Fruit fly (Drosophila melanogaster) whole organism, embryonic: ENCODE results near the gene Rh5.

ENCODE experiments used
- Asciz ChIP-seq: fragments of 200-800 bp; sonication (Bioruptor generic); optimal IDR thresholded peaks from 2 replicates; lab custom pipeline; 2017; ENCODE audit warnings: missing biosample characterization, mild to moderate bottlenecking, missing genetic modification characterization, missing genetic modification reagents
- CG10462 ChIP-seq: fragments of 200-800 bp; sonication (Bioruptor generic); optimal IDR thresholded peaks from 2 replicates; lab custom pipeline; 2016; ENCODE audit warnings: missing biosample characterization, missing genetic modification characterization
- CG10543 ChIP-seq: fragments of 200-800 bp; sonication (Bioruptor generic); optimal IDR thresholded peaks from 3 replicates; lab custom pipeline; 2017; ENCODE audit warnings: missing biosample characterization, mild to moderate bottlenecking, missing genetic modification characterization, moderate library complexity
- CG10979 ChIP-seq: fragments of 200-800 bp; sonication (Bioruptor generic); optimal IDR thresholded peaks from 2 replicates; lab custom pipeline; 2018; ENCODE audit warnings: missing biosample characterization, mild to moderate bottlenecking, missing genetic modification characterization, moderate library complexity
- CG11504 ChIP-seq: fragments of 200-800 bp; sonication (Bioruptor generic); optimal IDR thresholded peaks from 3 replicates; lab custom pipeline; 2019; ENCODE audit warnings: missing biosample characterization, mild to moderate bottlenecking, missing genetic modification characterization, moderate library complexity
- CG14710 ChIP-seq: fragments of 200-800 bp; sonication (Bioruptor generic); optimal IDR thresholded peaks from 3 replicates; lab custom pipeline; 2019; ENCODE audit warnings: missing biosample characterization, mild to moderate bottlenecking, missing genetic modification characterization, moderate library complexity
- CG16779 ChIP-seq: fragments of 200-800 bp; sonication (Bioruptor generic); IDR thresholded peaks from 2 replicates; pipeline ENCODE4 v1.3.6; 2022; ENCODE audit warnings: missing biosample characterization, missing genetic modification characterization
- CG16815 ChIP-seq: fragments of 200-800 bp; sonication (Bioruptor generic); optimal IDR thresholded peaks from 3 replicates; lab custom pipeline; 2017; ENCODE audit warnings: missing biosample characterization, mild to moderate bottlenecking, missing genetic modification characterization
- CG2202 ChIP-seq: fragments of 200-800 bp; sonication (Bioruptor generic); optimal IDR thresholded peaks from 2 replicates; lab custom pipeline; 2018; ENCODE audit warnings: missing biosample characterization, mild to moderate bottlenecking, missing genetic modification characterization
- CG2678 ChIP-seq: fragments of 200-800 bp; sonication (Bioruptor generic); optimal IDR thresholded peaks from 3 replicates; lab custom pipeline; 2019; ENCODE audit warnings: missing biosample characterization, mild to moderate bottlenecking, missing genetic modification characterization, moderate library complexity
- CG3163 ChIP-seq: fragments of 200-800 bp; sonication (Bioruptor generic); optimal IDR thresholded peaks from 3 replicates; lab custom pipeline; 2016; ENCODE audit warnings: missing biosample characterization, missing genetic modification characterization
- CG4282 ChIP-seq: fragments of 200-800 bp; sonication (Bioruptor generic); optimal IDR thresholded peaks from 2 replicates; lab custom pipeline; 2016; ENCODE audit warnings: missing biosample characterization, missing genetic modification characterization
- CG4730 ChIP-seq: fragments of 200-800 bp; sonication (Bioruptor generic); IDR thresholded peaks from 2 replicates; pipeline ENCODE4 v1.3.6; 2022; ENCODE audit warnings: missing biosample characterization, missing genetic modification characterization
- CG6791 ChIP-seq: fragments of 200-800 bp; sonication (Bioruptor generic); IDR thresholded peaks from 3 replicates; pipeline ENCODE4 v1.3.6; 2022; ENCODE audit warnings: missing biosample characterization, missing genetic modification characterization; ENCODE audit not compliant: partially characterized antibody
- CG7271 ChIP-seq: fragments of 200-800 bp; sonication (Bioruptor generic); optimal IDR thresholded peaks from 2 replicates; lab custom pipeline; 2018; ENCODE audit warnings: missing biosample characterization, mild to moderate bottlenecking, missing genetic modification characterization, moderate library complexity
- CG8924 ChIP-seq: fragments of 200-800 bp; optimal IDR thresholded peaks from 3 replicates; lab custom pipeline; 2019; ENCODE audit warnings: missing biosample characterization, mild to moderate bottlenecking, missing genetic modification characterization, moderate library complexity
- CTCF ChIP-seq: fragments of 200-800 bp; sonication (Bioruptor generic); optimal IDR thresholded peaks from 2 replicates; lab custom pipeline; 2017; ENCODE audit warnings: missing biosample characterization, mild to moderate bottlenecking, missing genetic modification characterization, moderate library complexity
- CrebB ChIP-seq: fragments of 200-800 bp; sonication (Bioruptor generic); optimal IDR thresholded peaks from 3 replicates; lab custom pipeline; 2018; ENCODE audit warnings: missing biosample characterization, mild to moderate bottlenecking, missing genetic modification characterization
- Dfd ChIP-seq, 2 experiments: fragments of >200 bp; optimal IDR thresholded peaks; 2 replicates each; lab custom pipeline; 2017; ENCODE audit warnings: missing biosample characterization in 2 of 2, missing genetic modification characterization in 2 of 2
- H2.0 ChIP-seq: fragments of 200-800 bp; sonication (Bioruptor generic); IDR thresholded peaks from 2 replicates; pipeline ENCODE4 v1.3.6; 2022; ENCODE audit warnings: missing biosample characterization, missing genetic modification characterization
- HHEX ChIP-seq: fragments of 200-800 bp; sonication (Bioruptor generic); optimal IDR thresholded peaks from 3 replicates; lab custom pipeline; 2017; ENCODE audit warnings: missing biosample characterization, mild to moderate bottlenecking, missing genetic modification characterization, missing genetic modification reagents
- HmgZ ChIP-seq: fragments of 200-800 bp; sonication (Bioruptor generic); optimal IDR thresholded peaks from 2 replicates; lab custom pipeline; 2018; ENCODE audit warnings: missing biosample characterization, mild to moderate bottlenecking, missing genetic modification characterization
- Lhr ChIP-seq: fragments of 200-800 bp; sonication (Bioruptor generic); optimal IDR thresholded peaks from 3 replicates; lab custom pipeline; 2017; ENCODE audit warnings: mild to moderate bottlenecking, missing biosample characterization, missing genetic modification reagents, missing genetic modification characterization
- Meics ChIP-seq: fragments of 200-800 bp; sonication (Bioruptor generic); optimal IDR thresholded peaks from 2 replicates; lab custom pipeline; 2017; ENCODE audit warnings: missing biosample characterization, mild to moderate bottlenecking, missing genetic modification characterization
- Poxn ChIP-seq: fragments of 200-800 bp; sonication (Bioruptor generic); IDR thresholded peaks from 2 replicates; pipeline ENCODE4 v1.3.6; 2022; ENCODE audit warnings: missing biosample characterization, missing genetic modification characterization
- Six4 ChIP-seq: fragments of 200-800 bp; sonication (Bioruptor generic); optimal IDR thresholded peaks from 2 replicates; lab custom pipeline; 2016; ENCODE audit warnings: missing biosample characterization, missing genetic modification characterization
- Ssrp ChIP-seq: fragments of 200-800 bp; sonication (Bioruptor generic); optimal IDR thresholded peaks from 2 replicates; lab custom pipeline; 2018; ENCODE audit warnings: missing biosample characterization, mild to moderate bottlenecking, missing genetic modification characterization, moderate library complexity
- Taf1 ChIP-seq: fragments of 200-800 bp; sonication (Bioruptor generic); IDR thresholded peaks from 2 replicates; pipeline ENCODE4 v1.3.6; 2022; ENCODE audit warnings: missing biosample characterization, missing genetic modification characterization
- YL-1 ChIP-seq: fragments of 200-800 bp; sonication (Bioruptor generic); optimal IDR thresholded peaks from 3 replicates; lab custom pipeline; 2017; ENCODE audit warnings: missing biosample characterization, mild to moderate bottlenecking, missing genetic modification characterization
- al ChIP-seq: fragments of 200-800 bp; sonication (Bioruptor generic); IDR thresholded peaks from 2 replicates; pipeline ENCODE4 v1.3.6; 2022; ENCODE audit warnings: missing biosample characterization, missing genetic modification characterization
- aop ChIP-seq: fragments of 200-800 bp; sonication (Bioruptor generic); IDR thresholded peaks from 2 replicates; pipeline ENCODE4 v1.3.6; 2022; ENCODE audit warnings: missing biosample characterization, missing genetic modification characterization
- cas ChIP-seq: fragments of 200-800 bp; sonication (Bioruptor generic); IDR thresholded peaks from 2 replicates; pipeline ENCODE4 v1.3.6; 2022; ENCODE audit warnings: missing biosample characterization, missing genetic modification characterization
- cato ChIP-seq: fragments of 200-800 bp; sonication (Bioruptor generic); optimal IDR thresholded peaks from 2 replicates; lab custom pipeline; 2016; ENCODE audit warnings: missing biosample characterization, missing genetic modification characterization, borderline replicate concordance
- chm ChIP-seq: fragments of 200-800 bp; sonication (Bioruptor generic); IDR thresholded peaks from 2 replicates; pipeline ENCODE4 v1.3.6; 2022; ENCODE audit warnings: missing biosample characterization, missing genetic modification characterization
- crc ChIP-seq: fragments of 200-800 bp; sonication (Bioruptor generic); optimal IDR thresholded peaks from 2 replicates; lab custom pipeline; 2016; ENCODE audit warnings: missing biosample characterization, missing genetic modification characterization
- dysf ChIP-seq: fragments of 200-800 bp; sonication (Bioruptor generic); IDR thresholded peaks from 3 replicates; pipeline ENCODE4 v1.3.6; 2022; ENCODE audit warnings: missing biosample characterization, missing genetic modification characterization
- gcm ChIP-seq: fragments of 200-800 bp; sonication (Bioruptor generic); optimal IDR thresholded peaks from 2 replicates; lab custom pipeline; 2019; ENCODE audit warnings: missing biosample characterization, mild to moderate bottlenecking, missing genetic modification characterization, moderate library complexity
- grau ChIP-seq: fragments of 200-800 bp; optimal IDR thresholded peaks from 3 replicates; lab custom pipeline; 2019; ENCODE audit warnings: missing biosample characterization, mild to moderate bottlenecking, missing genetic modification characterization, moderate library complexity
- kah ChIP-seq: fragments of 200-800 bp; sonication (Bioruptor generic); optimal IDR thresholded peaks from 2 replicates; lab custom pipeline; 2018; ENCODE audit warnings: missing biosample characterization, mild to moderate bottlenecking, missing genetic modification characterization
- lbe ChIP-seq: fragments of 200-800 bp; sonication (Bioruptor generic); optimal IDR thresholded peaks from 2 replicates; lab custom pipeline; 2016; ENCODE audit warnings: missing biosample characterization, mild to moderate bottlenecking, missing genetic modification characterization
- luna ChIP-seq: fragments of 200-800 bp; sonication (Bioruptor generic); optimal IDR thresholded peaks from 2 replicates; lab custom pipeline; 2016; ENCODE audit warnings: missing biosample characterization, missing genetic modification characterization
- nom ChIP-seq: fragments of 200-800 bp; sonication (Bioruptor generic); optimal IDR thresholded peaks from 2 replicates; lab custom pipeline; 2017; ENCODE audit warnings: missing biosample characterization, missing genetic modification characterization, mild to moderate bottlenecking, moderate library complexity, missing genetic modification reagents
- oc ChIP-seq: fragments of 200-800 bp; sonication (Bioruptor generic); optimal IDR thresholded peaks from 2 replicates; lab custom pipeline; 2018; ENCODE audit warnings: missing biosample characterization, mild to moderate bottlenecking, missing genetic modification characterization, moderate library complexity
- p53 ChIP-seq: fragments of 200-800 bp; sonication (Bioruptor generic); optimal IDR thresholded peaks from 2 replicates; lab custom pipeline; 2016; ENCODE audit warnings: missing biosample characterization, missing genetic modification characterization
- pho ChIP-seq: fragments of 200-800 bp; sonication (Bioruptor generic); optimal IDR thresholded peaks from 2 replicates; lab custom pipeline; 2016; ENCODE audit warnings: missing biosample characterization, missing genetic modification characterization
- phol ChIP-seq: fragments of 200-800 bp; sonication (Bioruptor generic); optimal IDR thresholded peaks from 3 replicates; lab custom pipeline; 2018; ENCODE audit warnings: missing biosample characterization, mild to moderate bottlenecking, missing genetic modification characterization, moderate library complexity
- pnt ChIP-seq: fragments of 200-800 bp; sonication (Bioruptor generic); optimal IDR thresholded peaks from 3 replicates; lab custom pipeline; 2016; ENCODE audit warnings: missing biosample characterization, missing genetic modification characterization
- tup ChIP-seq: fragments of 200-800 bp; sonication (Bioruptor generic); optimal IDR thresholded peaks from 2 replicates; lab custom pipeline; 2016; ENCODE audit warnings: missing biosample characterization, mild to moderate bottlenecking, missing genetic modification characterization, moderate library complexity
- vvl ChIP-seq: fragments of 200-800 bp; sonication (Bioruptor generic); IDR thresholded peaks from 2 replicates; pipeline ENCODE4 v1.3.6; 2022; ENCODE audit warnings: missing biosample characterization, missing genetic modification characterization

Rh5 gene

DNA sequence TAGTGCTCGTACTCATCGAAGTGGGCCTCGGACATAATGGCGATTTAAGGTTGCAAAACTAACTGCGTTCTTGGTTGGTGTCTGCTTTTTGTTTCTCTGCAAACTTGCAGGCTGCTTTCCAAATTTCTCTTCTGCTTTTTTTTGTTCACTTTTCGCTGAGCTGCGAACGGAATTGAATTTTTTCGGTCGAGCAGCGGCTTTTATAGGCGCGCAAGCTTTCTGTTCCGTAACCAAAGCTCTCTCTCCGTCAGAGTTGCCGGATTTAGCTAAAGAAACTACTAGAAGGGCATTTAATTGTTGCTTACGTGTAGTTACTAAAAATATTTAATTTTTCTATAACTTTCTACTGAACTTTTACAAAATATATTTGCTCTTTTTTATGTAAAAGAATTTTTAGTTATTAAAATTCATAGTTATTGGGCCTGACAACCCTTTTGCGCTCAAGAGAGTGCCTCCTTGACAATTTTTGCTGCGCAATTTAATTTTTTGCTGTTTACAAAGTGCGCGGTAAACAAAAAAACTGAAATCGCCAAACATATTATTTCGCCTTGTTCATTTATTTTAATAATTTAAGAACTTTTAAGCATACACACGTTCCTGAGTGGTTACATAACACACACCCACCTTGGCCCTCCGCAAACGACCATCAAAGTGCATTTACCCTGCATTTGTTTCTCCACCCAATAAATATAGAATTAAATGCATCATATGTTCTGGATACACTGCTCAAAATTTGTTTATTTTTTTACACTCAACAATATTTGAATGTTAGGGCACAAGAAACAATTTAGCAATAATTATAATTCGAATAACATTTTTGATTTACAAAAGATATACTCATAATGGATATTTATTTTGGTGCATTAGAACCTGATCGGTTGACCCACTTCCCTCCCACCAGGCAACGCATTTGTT, 38.2 kb downstream of the Rh5 start, which contains the start of gene CG6770 (continued):
- no peak for TF ChIP-seq CG2202 (tag; lab: Kevin White, UChicago)
- peak; percentile 35 for TF ChIP-seq CrebB (tag; lab: Kevin White, UChicago)
- TF ChIP-seq grau (tag; lab: Kevin White, UChicago), result peak; percentile 88
- TF ChIP-seq cas (GFP tag; lab: Robert Waterston, UW), result peak; percentile 60
- TF ChIP-seq crc (GFP tag; lab: Kevin White, UChicago), result peak; percentile 8
- TF ChIP-seq CG10543 (GFP tag; lab: Kevin White, UChicago), result peak; percentile 93
- peak; percentile 63 for TF ChIP-seq gcm (GFP tag; lab: Kevin White, UChicago)
- TF ChIP-seq dysf (GFP tag; lab: Robert Waterston, UW), result peak; percentile 87
- peak; percentile 90 for TF ChIP-seq lbe (GFP tag; lab: Kevin White, UChicago)
- TF ChIP-seq pho (GFP tag; lab: Kevin White, UChicago), result peak; percentile 45
- TF ChIP-seq p53 (GFP tag; lab: Kevin White, UChicago), result peak; percentile 4
- TF ChIP-seq CG7271 (tag; lab: Kevin White, UChicago), result no peak
- TF ChIP-seq Lhr (GFP tag; lab: Kevin White, UChicago), result peak; percentile 32
- peak; percentile 35 for TF ChIP-seq CTCF (GFP tag; lab: Kevin White, UChicago)
- peak; percentile 81 for TF ChIP-seq HHEX (GFP tag; lab: Kevin White, UChicago)
- TF ChIP-seq Six4 (GFP tag; lab: Kevin White, UChicago), result no peak
- peak; percentile 14 for TF ChIP-seq CG10462 (GFP tag; lab: Kevin White, UChicago)
- peak; percentile 69 for TF ChIP-seq YL-1 (GFP tag; lab: Kevin White, UChicago)
- TF ChIP-seq CG16815 (GFP tag; lab: Kevin White, UChicago), result peak; percentile 2
- TF ChIP-seq CG16779, result peak; percentile 59
- TF ChIP-seq Asciz, result peak; percentile 65
- peak; percentile 86 for TF ChIP-seq CG11504 (tag; lab: Kevin White, UChicago)
- peak; percentile 16 for TF ChIP-seq CG3163 (GFP tag; lab: Kevin White, UChicago)
- peak; percentile 77 for TF ChIP-seq al (GFP tag; lab: Robert Waterston, UW)
- peak; percentile 92 for TF ChIP-seq CG2678 (tag; lab: Kevin White, UChicago)
- no peak for TF ChIP-seq Dfd (GFP tag; optimal IDR thresholded peaks at IDR 0.05; lab: Kevin White, UChicago)
- TF ChIP-seq HmgZ (tag; lab: Kevin White, UChicago), result peak; percentile 90
- no peak for TF ChIP-seq aop (GFP tag; lab: Robert Waterston, UW)
- TF ChIP-seq H2.0, result peak; percentile 73
- peak; percentile 70 for TF ChIP-seq nom (GFP tag; lab: Kevin White, UChicago)
- peak; percentile 93 for TF ChIP-seq vvl
- TF ChIP-seq phol (tag; lab: Kevin White, UChicago), result peak; percentile 52
- peak; percentile 52 for TF ChIP-seq tup
- peak; percentile 70 for TF ChIP-seq CG4730 (GFP tag; lab: Robert Waterston, UW)
- TF ChIP-seq Taf1 (GFP tag; lab: Robert Waterston, UW), result peak; percentile 70
- peak; percentile 87 for TF ChIP-seq CG8924 (tag; lab: Kevin White, UChicago)
- TF ChIP-seq CG4282, result peak; percentile 16
- peak; percentile 41 for TF ChIP-seq oc (tag; lab: Kevin White, UChicago)
- peak; percentile 11 for TF ChIP-seq kah (GFP tag; lab: Kevin White, UChicago)
- TF ChIP-seq Ssrp (tag; lab: Kevin White, UChicago), result peak; percentile 43
- no peak for TF ChIP-seq CG6791 (GFP tag; lab: Robert Waterston, UW)
- peak; percentile 64 for TF ChIP-seq CG10979 (tag; lab: Kevin White, UChicago)
- TF ChIP-seq Poxn (GFP tag; lab: Robert Waterston, UW), result 0 out of 2 replicates have a peak, but pooled peaks have one; percentile 40
- peak; percentile 70; the same call in 1 of the 2 replicates for TF ChIP-seq chm
- peak; percentile 39 for TF ChIP-seq cato (GFP tag; lab: Kevin White, UChicago)
- peak; percentile 36 for TF ChIP-seq CG14710
- no peak for TF ChIP-seq luna (GFP tag; lab: Kevin White, UChicago)
- no peak for TF ChIP-seq pnt (GFP tag; lab: Kevin White, UChicago)
- peak; percentile 91 for TF ChIP-seq Meics (GFP tag; lab: Kevin White, UChicago)
